Worm (Caenorhabditis elegans): Measurements from ENCODE around the gene ints-11.

- TF ChIP-seq ref-1 (GFP tag; conservative IDR thresholded peaks at IDR 0.05) (no peak), cog-1 (tag; optimal IDR thresholded peaks at IDR 0.05) (no peak)
Measured at ce11 chrII:8190455-8190854, 47.2 kb upstream of the ints-11 start, which contains the start of gene T05C12.8.
